Fruit fly (Drosophila melanogaster) whole organism, embryonic: ENCODE results near the gene Pfdn2.

Experiments used
- Atf6 ChIP-seq: fragments of 200-800 bp; sonication (Bioruptor generic); IDR thresholded peaks from 2 replicates; pipeline ENCODE4 v1.3.6; 2022; ENCODE audit warnings: missing biosample characterization, missing genetic modification characterization
- CG10431 ChIP-seq: fragments of 200-800 bp; sonication (Bioruptor generic); optimal IDR thresholded peaks from 3 replicates; lab custom pipeline; 2018; ENCODE audit warnings: missing biosample characterization, mild to moderate bottlenecking, missing genetic modification characterization
- CG11456 ChIP-seq: fragments of 200-800 bp; sonication (Bioruptor generic); IDR thresholded peaks from 3 replicates; pipeline ENCODE4 v1.3.6; 2022; ENCODE audit warnings: missing biosample characterization, missing genetic modification characterization
- CG12071 ChIP-seq: fragments of 200-800 bp; sonication (Bioruptor generic); optimal IDR thresholded peaks from 3 replicates; lab custom pipeline; 2018; ENCODE audit warnings: missing biosample characterization, mild to moderate bottlenecking, missing genetic modification characterization
- CG12659 ChIP-seq: fragments of 200-800 bp; sonication (Bioruptor generic); optimal IDR thresholded peaks from 3 replicates; lab custom pipeline; 2017; ENCODE audit warnings: mild to moderate bottlenecking, missing biosample characterization, missing genetic modification reagents, missing genetic modification characterization
- CG13624 ChIP-seq: fragments of 200-800 bp; sonication (Bioruptor generic); optimal IDR thresholded peaks from 2 replicates; lab custom pipeline; 2016; ENCODE audit warnings: missing biosample characterization, missing genetic modification characterization
- CG1602 ChIP-seq: fragments of 200-800 bp; sonication (Bioruptor generic); optimal IDR thresholded peaks from 3 replicates; lab custom pipeline; 2016; ENCODE audit warnings: missing biosample characterization, missing genetic modification characterization
- CG16779 ChIP-seq: fragments of 200-800 bp; sonication (Bioruptor generic); IDR thresholded peaks from 2 replicates; pipeline ENCODE4 v1.3.6; 2022; ENCODE audit warnings: missing biosample characterization, missing genetic modification characterization
- CG16813 ChIP-seq: fragments of 200-800 bp; sonication (Bioruptor generic); IDR thresholded peaks from 3 replicates; pipeline ENCODE4 v1.3.6; 2022; ENCODE audit warnings: missing biosample characterization, missing genetic modification characterization; ENCODE audit not compliant: partially characterized antibody
- CG16863 ChIP-seq: fragments of 200-800 bp; sonication (Bioruptor generic); optimal IDR thresholded peaks from 3 replicates; lab custom pipeline; 2016; ENCODE audit warnings: missing biosample characterization, missing genetic modification characterization
- CG17186 ChIP-seq: fragments of 200-800 bp; sonication (Bioruptor generic); optimal IDR thresholded peaks from 3 replicates; lab custom pipeline; 2017; ENCODE audit warnings: missing biosample characterization, missing genetic modification reagents, missing genetic modification characterization
- CG18011 ChIP-seq: fragments of 200-800 bp; sonication (Bioruptor generic); optimal IDR thresholded peaks from 2 replicates; lab custom pipeline; 2017; ENCODE audit warnings: missing biosample characterization, missing genetic modification characterization, mild to moderate bottlenecking, moderate library complexity, missing genotype
- CG18262 ChIP-seq: fragments of 200-800 bp; optimal IDR thresholded peaks from 3 replicates; lab custom pipeline; 2019; ENCODE audit warnings: missing biosample characterization, mild to moderate bottlenecking, missing genetic modification characterization, moderate library complexity
- CG30431 ChIP-seq: fragments of 200-800 bp; sonication (Bioruptor generic); optimal IDR thresholded peaks from 2 replicates; lab custom pipeline; 2017; ENCODE audit warnings: missing biosample characterization, missing genetic modification characterization
- CG3065 ChIP-seq: fragments of 200-800 bp; sonication (Bioruptor generic); optimal IDR thresholded peaks from 2 replicates; lab custom pipeline; 2016; ENCODE audit warnings: missing biosample characterization, missing genetic modification characterization
- CG31365 ChIP-seq: fragments of 200-800 bp; sonication (Bioruptor generic); optimal IDR thresholded peaks from 2 replicates; lab custom pipeline; 2018; ENCODE audit warnings: missing biosample characterization, mild to moderate bottlenecking, missing genetic modification characterization
- CG34224 ChIP-seq: fragments of 200-800 bp; sonication (Bioruptor generic); IDR thresholded peaks from 3 replicates; pipeline ENCODE4 v1.3.6; 2022; ENCODE audit warnings: missing biosample characterization, missing genetic modification characterization; ENCODE audit not compliant: partially characterized antibody
- CG3847 ChIP-seq: fragments of 200-800 bp; sonication (Bioruptor generic); IDR thresholded peaks from 2 replicates; pipeline ENCODE4 v1.3.6; 2022; ENCODE audit warnings: missing biosample characterization, missing genetic modification characterization
- CG4854 ChIP-seq: fragments of 200-800 bp; sonication (Bioruptor generic); optimal IDR thresholded peaks from 2 replicates; lab custom pipeline; 2016; ENCODE audit warnings: missing biosample characterization, missing genetic modification characterization, inconsistent platforms
- CG5180 ChIP-seq: fragments of 200-800 bp; sonication (Bioruptor generic); optimal IDR thresholded peaks from 3 replicates; lab custom pipeline; 2017; ENCODE audit warnings: missing biosample characterization, missing genetic modification characterization, mild to moderate bottlenecking, moderate library complexity, missing genetic modification reagents
- CG5953 ChIP-seq: fragments of 200-800 bp; sonication (Bioruptor generic); IDR thresholded peaks from 2 replicates; pipeline ENCODE4 v1.3.6; 2022; ENCODE audit warnings: missing biosample characterization, missing genetic modification characterization
- CG8359 ChIP-seq: fragments of 200-800 bp; sonication (Bioruptor generic); optimal IDR thresholded peaks from 2 replicates; lab custom pipeline; 2017; ENCODE audit warnings: missing biosample characterization, mild to moderate bottlenecking, missing genetic modification characterization, borderline replicate concordance
- CG8765 ChIP-seq: fragments of 200-800 bp; sonication (Bioruptor generic); IDR thresholded peaks from 2 replicates; pipeline ENCODE4 v1.3.6; 2022; ENCODE audit warnings: missing biosample characterization, missing genetic modification characterization
- D19B ChIP-seq: fragments of 200-800 bp; sonication (Bioruptor generic); optimal IDR thresholded peaks from 2 replicates; lab custom pipeline; 2017; ENCODE audit warnings: missing biosample characterization, mild to moderate bottlenecking, missing genetic modification characterization
- Dip2 ChIP-seq: fragments of 200-800 bp; sonication (Bioruptor generic); IDR thresholded peaks from 2 replicates; pipeline ENCODE4 v1.3.6; 2022; ENCODE audit warnings: missing biosample characterization, missing genetic modification characterization
- Drgx ChIP-seq: fragments of 200-800 bp; sonication (Bioruptor generic); IDR thresholded peaks from 2 replicates; pipeline ENCODE4 v1.3.6; 2022; ENCODE audit warnings: missing biosample characterization, missing genetic modification characterization
- Fer1 ChIP-seq: fragments of 200-800 bp; sonication (Bioruptor generic); optimal IDR thresholded peaks from 2 replicates; lab custom pipeline; 2017; ENCODE audit warnings: missing biosample characterization, mild to moderate bottlenecking, missing genetic modification characterization
- Fer2 ChIP-seq: fragments of 200-800 bp; sonication (Bioruptor generic); optimal IDR thresholded peaks from 2 replicates; lab custom pipeline; 2018; ENCODE audit warnings: missing biosample characterization, mild to moderate bottlenecking, missing genetic modification characterization, moderate library complexity
- HLH3B ChIP-seq: fragments of 200-800 bp; sonication (Bioruptor generic); IDR thresholded peaks from 2 replicates; pipeline ENCODE4 v1.3.6; 2022; ENCODE audit warnings: missing biosample characterization, missing genetic modification characterization
- HmgD ChIP-seq: fragments of 200-800 bp; sonication (Bioruptor generic); optimal IDR thresholded peaks from 3 replicates; lab custom pipeline; 2016; ENCODE audit warnings: missing biosample characterization, missing genetic modification characterization
- Hr51 ChIP-seq, 2 experiments: fragments of 200-800 bp; sonication (Bioruptor generic); optimal IDR thresholded peaks; 2 replicates in 1 of 2; 3 replicates in 1 of 2; lab custom pipeline; 2016 to 2018; ENCODE audit warnings: missing biosample characterization in 2 of 2, missing genetic modification characterization in 2 of 2, mild to moderate bottlenecking in 1 of 2, moderate library complexity in 1 of 2
- Hr78 ChIP-seq, 2 experiments: fragments of 200-800 bp in 1 of 2; fragments of >200 bp in 1 of 2; sonication (Bioruptor generic) in 1 of 2; optimal IDR thresholded peaks; 2 replicates each; lab custom pipeline; 2017 to 2019; ENCODE audit warnings: missing biosample characterization in 2 of 2, missing genetic modification characterization in 2 of 2, mild to moderate bottlenecking in 1 of 2, moderate library complexity in 1 of 2
- NC2α ChIP-seq: fragments of 200-800 bp; sonication (Bioruptor generic); optimal IDR thresholded peaks from 2 replicates; lab custom pipeline; 2016; ENCODE audit warnings: missing biosample characterization, missing genetic modification characterization
- NFAT ChIP-seq: fragments of 200-800 bp; sonication (Bioruptor generic); IDR thresholded peaks from 2 replicates; pipeline ENCODE4 v1.3.6; 2022; ENCODE audit warnings: missing biosample characterization, missing genetic modification characterization
- PHDP ChIP-seq: fragments of 200-800 bp; sonication (Bioruptor generic); optimal IDR thresholded peaks from 3 replicates; lab custom pipeline; 2018; ENCODE audit warnings: missing biosample characterization, mild to moderate bottlenecking, missing genetic modification characterization, moderate library complexity
- amos ChIP-seq: fragments of 200-800 bp; sonication (Bioruptor generic); IDR thresholded peaks from 2 replicates; pipeline ENCODE4 v1.3.6; 2022; ENCODE audit warnings: missing biosample characterization, missing genetic modification characterization; ENCODE audit not compliant: partially characterized antibody
- bab2 ChIP-seq: fragments of 200-800 bp; sonication (Bioruptor generic); optimal IDR thresholded peaks from 2 replicates; lab custom pipeline; 2016; ENCODE audit warnings: missing biosample characterization, missing genetic modification characterization
- bbx ChIP-seq: fragments of 200-800 bp; sonication (Bioruptor generic); IDR thresholded peaks from 2 replicates; pipeline ENCODE4 v1.3.6; 2022; ENCODE audit warnings: missing biosample characterization, missing genetic modification characterization; ENCODE audit not compliant: partially characterized antibody
- bowl ChIP-seq: fragments of 200-800 bp; sonication (Bioruptor generic); IDR thresholded peaks from 2 replicates; pipeline ENCODE4 v1.3.6; 2022; ENCODE audit warnings: missing biosample characterization, missing genetic modification characterization
- ci ChIP-seq: fragments of 200-800 bp; sonication (Bioruptor generic); IDR thresholded peaks from 3 replicates; pipeline ENCODE4 v1.3.6; 2022; ENCODE audit warnings: missing biosample characterization, missing genetic modification characterization
- crp ChIP-seq, 2 experiments: fragments of 200-800 bp; sonication (Bioruptor generic); optimal IDR thresholded peaks; 2 replicates in 1 of 2; 3 replicates in 1 of 2; lab custom pipeline; 2017; ENCODE audit warnings: missing biosample characterization in 2 of 2, missing genetic modification characterization in 2 of 2, mild to moderate bottlenecking in 1 of 2, moderate library complexity in 1 of 2
- eve ChIP-seq, 2 experiments: fragments of >200 bp; optimal IDR thresholded peaks; 2 replicates each; lab custom pipeline; 2017; ENCODE audit warnings: missing biosample characterization in 2 of 2, missing genetic modification characterization in 2 of 2
- otp ChIP-seq: fragments of 200-800 bp; sonication (Bioruptor generic); IDR thresholded peaks from 3 replicates; pipeline ENCODE4, ENCODE4 v1.3.6; 2022; ENCODE audit warnings: missing biosample characterization, missing genetic modification characterization
- ranshi ChIP-seq: fragments of 200-800 bp; sonication (Bioruptor generic); IDR thresholded peaks from 2 replicates; pipeline ENCODE4 v1.3.6; 2022; ENCODE audit warnings: missing biosample characterization, missing genetic modification characterization
- tgo ChIP-seq: fragments of 200-800 bp; sonication (Bioruptor generic); IDR thresholded peaks from 3 replicates; pipeline ENCODE4 v1.3.6; 2022; ENCODE audit warnings: missing biosample characterization, missing genetic modification characterization
- tll ChIP-seq, 2 experiments: fragments of 200-800 bp in 1 of 2; fragments of >200 bp in 1 of 2; sonication (Bioruptor generic) in 1 of 2; optimal IDR thresholded peaks; 2 replicates each; lab custom pipeline; 2017 to 2019; ENCODE audit warnings: missing biosample characterization in 2 of 2, missing genetic modification characterization in 2 of 2, mild to moderate bottlenecking in 1 of 2, moderate library complexity in 1 of 2
- tup ChIP-seq: fragments of 200-800 bp; sonication (Bioruptor generic); optimal IDR thresholded peaks from 2 replicates; lab custom pipeline; 2016; ENCODE audit warnings: missing biosample characterization, mild to moderate bottlenecking, missing genetic modification characterization, moderate library complexity

Gene Pfdn2

DNA sequence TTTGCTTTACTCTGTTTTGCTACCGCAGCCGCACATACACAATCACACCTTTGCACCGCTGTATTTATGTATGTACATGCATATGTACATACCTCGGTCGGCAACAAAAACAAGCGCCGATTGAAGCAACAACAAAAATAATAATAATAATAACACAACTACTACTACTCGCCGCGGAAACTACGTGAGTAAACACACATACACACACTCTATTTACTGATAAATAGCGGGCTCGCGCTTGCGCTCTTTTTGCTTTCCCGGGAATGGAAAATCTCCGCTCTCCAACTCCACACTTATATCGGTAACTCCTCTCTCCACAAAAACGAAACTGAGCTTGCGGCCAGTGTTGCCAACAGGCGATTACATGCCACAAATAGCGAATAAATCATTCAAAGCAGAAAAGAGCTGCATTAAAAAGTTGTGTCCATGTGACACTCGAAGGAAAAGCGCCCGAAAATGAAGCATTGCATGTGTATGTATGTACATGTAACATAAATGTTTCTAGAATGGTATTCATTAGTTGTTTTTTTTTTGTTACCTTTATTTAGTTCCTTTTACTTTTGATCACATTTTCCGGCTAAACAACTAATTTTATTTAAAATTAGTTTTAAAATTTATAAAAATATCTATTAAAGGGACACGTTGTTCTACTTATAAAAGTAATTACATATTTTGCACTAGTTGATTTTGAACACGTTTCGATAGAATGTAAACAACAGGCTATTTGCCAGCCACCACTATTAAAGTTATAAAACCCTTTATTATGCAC lies 44.6 kb upstream of the Pfdn2 start (continued):
- peak; percentile 91 for TF ChIP-seq Fer1
- peak; percentile 26; the same call in 1 of the 2 replicates for TF ChIP-seq bbx (GFP tag; lab: Robert Waterston, UW)
- TF ChIP-seq CG30431 (GFP tag; lab: Kevin White, UChicago): no peak
- TF ChIP-seq Atf6 (GFP tag; lab: Robert Waterston, UW): peak; percentile 81
- TF ChIP-seq CG3065: peak; percentile 34
- TF ChIP-seq CG11456 (GFP tag; lab: Robert Waterston, UW): peak; percentile 81; the same call in 2 of the 3 replicates
- TF ChIP-seq CG8765 (GFP tag; lab: Robert Waterston, UW): no peak
- TF ChIP-seq amos (GFP tag; lab: Robert Waterston, UW): no peak; the same call in 1 of the 2 replicates
- TF ChIP-seq Dip2: no peak
- peak; percentile 22 for TF ChIP-seq D19B
- peak; percentile 27; the same call in 1 of the 3 replicates for TF ChIP-seq tgo (GFP tag; lab: Robert Waterston, UW)
- TF ChIP-seq eve (GFP tag; optimal IDR thresholded peaks at IDR 0.05; lab: Kevin White, UChicago): no peak
- peak in 1 of 2 experiments; percentile 32 for TF ChIP-seq crp (GFP tag; optimal IDR thresholded peaks at IDR 0.05; lab: Kevin White, UChicago)
- TF ChIP-seq Hr78 (GFP tag; optimal IDR thresholded peaks at IDR 0.05; lab: Kevin White, UChicago): no peak
- TF ChIP-seq CG12071 (GFP tag; lab: Kevin White, UChicago): peak; percentile 80
- TF ChIP-seq CG13624 (GFP tag; lab: Kevin White, UChicago): peak; percentile 37
- peak; percentile 44 for TF ChIP-seq CG1602
- peak; percentile 56 for TF ChIP-seq CG12659 (GFP tag; lab: Kevin White, UChicago)
- TF ChIP-seq CG31365 (tag; lab: Kevin White, UChicago): peak; percentile 77
- TF ChIP-seq tll (GFP tag; optimal IDR thresholded peaks at IDR 0.05; lab: Kevin White, UChicago): peak in 1 of 2 experiments; percentile 56
- peak; percentile 47 for TF ChIP-seq CG17186
- peak; percentile 54 for TF ChIP-seq CG3847 (GFP tag; lab: Robert Waterston, UW)
- peak; percentile 92 for TF ChIP-seq ci (GFP tag; lab: Robert Waterston, UW)
- peak; percentile 55 for TF ChIP-seq PHDP (tag; lab: Kevin White, UChicago)
- TF ChIP-seq CG8359 (GFP tag; lab: Kevin White, UChicago): peak; percentile 61
- peak; percentile 31; the same call in 1 of the 2 replicates for TF ChIP-seq ranshi
- peak; percentile 69 for TF ChIP-seq NC2α (GFP tag; lab: Kevin White, UChicago)
- TF ChIP-seq CG34224 (GFP tag; lab: Robert Waterston, UW): peak; percentile 12; the same call in 1 of the 3 replicates
- TF ChIP-seq CG18262 (tag; lab: Kevin White, UChicago): peak; percentile 30
- no peak for TF ChIP-seq bowl (GFP tag; lab: Robert Waterston, UW)
- peak; percentile 48 to 76 for TF ChIP-seq Hr51 (GFP tag; optimal IDR thresholded peaks at IDR 0.05; lab: Kevin White, UChicago)
- TF ChIP-seq Fer2: peak; percentile 51
- peak; percentile 86 for TF ChIP-seq CG10431 (GFP tag; lab: Kevin White, UChicago)
- peak; percentile 53; the same call in 1 of the 2 replicates for TF ChIP-seq Drgx (GFP tag; lab: Robert Waterston, UW)
- TF ChIP-seq CG5180 (GFP tag; lab: Kevin White, UChicago): peak; percentile 77
- peak; percentile 34 for TF ChIP-seq CG4854 (GFP tag; lab: Kevin White, UChicago)
- peak; percentile 70; the same call in 1 of the 2 replicates for TF ChIP-seq NFAT (GFP tag; lab: Robert Waterston, UW)
- peak; percentile 77 for TF ChIP-seq bab2 (GFP tag; lab: Kevin White, UChicago)
- no peak for TF ChIP-seq CG16813 (GFP tag; lab: Robert Waterston, UW)
- peak; percentile 35 for TF ChIP-seq HmgD (GFP tag; lab: Kevin White, UChicago)
- TF ChIP-seq CG18011 (GFP tag; lab: Kevin White, UChicago): peak; percentile 23
- peak; percentile 33; the same call in 1 of the 2 replicates for TF ChIP-seq HLH3B (GFP tag; lab: Robert Waterston, UW)
- 0 out of 2 replicates have a peak, but pooled peaks have one; percentile 34 for TF ChIP-seq CG16779 (GFP tag; lab: Robert Waterston, UW)
- TF ChIP-seq otp (GFP tag; lab: Robert Waterston, UW): peak; percentile 65; the same call in 1 of the 3 replicates
- TF ChIP-seq tup: peak; percentile 31
- peak; percentile 49 for TF ChIP-seq CG5953
- peak; percentile 54 for TF ChIP-seq CG16863 (GFP tag; lab: Kevin White, UChicago)
